Fruit fly (Drosophila melanogaster) whole organism, embryonic: ENCODE data around the gene Ostgamma.

Experiments
- Atf3 ChIP-seq: fragments of 200-800 bp; sonication (Bioruptor generic); optimal IDR thresholded peaks from 3 replicates; lab custom pipeline; 2016; ENCODE audit warnings: missing biosample characterization, missing genetic modification characterization
- Awh ChIP-seq: fragments of 200-800 bp; sonication (Bioruptor generic); IDR thresholded peaks from 2 replicates; pipeline ENCODE4, ENCODE4 v1.3.6; 2022; ENCODE audit warnings: missing biosample characterization, missing genetic modification characterization
- Blimp-1 ChIP-seq: fragments of 200-800 bp; sonication (Bioruptor generic); optimal IDR thresholded peaks from 3 replicates; lab custom pipeline; 2018; ENCODE audit warnings: missing biosample characterization, missing genetic modification characterization, mild to moderate bottlenecking, moderate library complexity, missing genetic modification reagents
- CG10209 ChIP-seq: fragments of 200-800 bp; sonication (Bioruptor generic); optimal IDR thresholded peaks from 3 replicates; lab custom pipeline; 2017; ENCODE audit warnings: missing biosample characterization, mild to moderate bottlenecking, missing genetic modification characterization, missing genetic modification reagents
- CG10543 ChIP-seq: fragments of 200-800 bp; sonication (Bioruptor generic); optimal IDR thresholded peaks from 3 replicates; lab custom pipeline; 2017; ENCODE audit warnings: missing biosample characterization, mild to moderate bottlenecking, missing genetic modification characterization, moderate library complexity
- CG12769 ChIP-seq: fragments of 200-800 bp; sonication (Bioruptor generic); optimal IDR thresholded peaks from 2 replicates; lab custom pipeline; 2019; ENCODE audit warnings: missing biosample characterization, mild to moderate bottlenecking, missing genetic modification characterization, moderate library complexity
- CG13287 ChIP-seq: fragments of 200-800 bp; sonication (Bioruptor generic); IDR thresholded peaks from 2 replicates; pipeline ENCODE4 v1.3.6; 2022; ENCODE audit warnings: missing biosample characterization, missing genetic modification characterization; ENCODE audit not compliant: partially characterized antibody
- CG13296 ChIP-seq: fragments of 200-800 bp; sonication (Bioruptor generic); optimal IDR thresholded peaks from 3 replicates; lab custom pipeline; 2018; ENCODE audit warnings: missing biosample characterization, mild to moderate bottlenecking, missing genetic modification characterization
- CG16813 ChIP-seq: fragments of 200-800 bp; sonication (Bioruptor generic); IDR thresholded peaks from 3 replicates; pipeline ENCODE4 v1.3.6; 2022; ENCODE audit warnings: missing biosample characterization, missing genetic modification characterization; ENCODE audit not compliant: partially characterized antibody
- CG18599 ChIP-seq: fragments of 200-800 bp; sonication (Bioruptor generic); optimal IDR thresholded peaks from 3 replicates; lab custom pipeline; 2017; ENCODE audit warnings: missing biosample characterization, missing genetic modification characterization, mild to moderate bottlenecking, moderate library complexity, missing genetic modification reagents
- CG2120 ChIP-seq: fragments of 200-800 bp; sonication (Bioruptor generic); optimal IDR thresholded peaks from 3 replicates; lab custom pipeline; 2016; ENCODE audit warnings: missing biosample characterization, missing genetic modification characterization
- CG2678 ChIP-seq: fragments of 200-800 bp; sonication (Bioruptor generic); optimal IDR thresholded peaks from 3 replicates; lab custom pipeline; 2019; ENCODE audit warnings: missing biosample characterization, mild to moderate bottlenecking, missing genetic modification characterization, moderate library complexity
- CG30403 ChIP-seq: fragments of 200-800 bp; sonication (Bioruptor generic); optimal IDR thresholded peaks from 3 replicates; lab custom pipeline; 2016; ENCODE audit warnings: missing biosample characterization, missing genetic modification characterization
- CG3163 ChIP-seq: fragments of 200-800 bp; sonication (Bioruptor generic); optimal IDR thresholded peaks from 3 replicates; lab custom pipeline; 2016; ENCODE audit warnings: missing biosample characterization, missing genetic modification characterization
- CG3281 ChIP-seq: fragments of 200-800 bp; sonication (Bioruptor generic); optimal IDR thresholded peaks from 3 replicates; lab custom pipeline; 2017; ENCODE audit warnings: missing biosample characterization, mild to moderate bottlenecking, missing genetic modification characterization
- CG4404 ChIP-seq: fragments of 200-800 bp; sonication (Bioruptor generic); IDR thresholded peaks from 2 replicates; pipeline ENCODE4 v1.3.6; 2022; ENCODE audit warnings: missing biosample characterization, missing genetic modification characterization
- CG5953 ChIP-seq: fragments of 200-800 bp; sonication (Bioruptor generic); IDR thresholded peaks from 2 replicates; pipeline ENCODE4 v1.3.6; 2022; ENCODE audit warnings: missing biosample characterization, missing genetic modification characterization
- CG6654 ChIP-seq: fragments of 200-800 bp; sonication (Bioruptor generic); optimal IDR thresholded peaks from 2 replicates; lab custom pipeline; 2017; ENCODE audit warnings: missing biosample characterization, mild to moderate bottlenecking, missing genetic modification characterization
- CG7556 ChIP-seq: fragments of 200-800 bp; sonication (Bioruptor generic); optimal IDR thresholded peaks from 2 replicates; lab custom pipeline; 2017; ENCODE audit warnings: missing biosample characterization, mild to moderate bottlenecking, missing genetic modification characterization
- CG7786 ChIP-seq: fragments of 200-800 bp; sonication (Bioruptor generic); optimal IDR thresholded peaks from 2 replicates; lab custom pipeline; 2016; ENCODE audit warnings: missing biosample characterization, missing genetic modification characterization
- CG7839 ChIP-seq: fragments of 200-800 bp; sonication (Bioruptor generic); optimal IDR thresholded peaks from 3 replicates; lab custom pipeline; 2018; ENCODE audit warnings: missing biosample characterization, mild to moderate bottlenecking, missing genetic modification characterization, moderate library complexity
- CG7928 ChIP-seq: fragments of 200-800 bp; sonication (Bioruptor generic); optimal IDR thresholded peaks from 2 replicates; lab custom pipeline; 2017; ENCODE audit warnings: missing biosample characterization, mild to moderate bottlenecking, missing genetic modification characterization
- CG9609 ChIP-seq: fragments of 200-800 bp; sonication (Bioruptor generic); optimal IDR thresholded peaks from 3 replicates; lab custom pipeline; 2016; ENCODE audit warnings: missing biosample characterization, missing genetic modification characterization
- CG9876 ChIP-seq: fragments of 200-800 bp; sonication (Bioruptor generic); optimal IDR thresholded peaks from 2 replicates; lab custom pipeline; 2016; ENCODE audit warnings: missing biosample characterization, missing genetic modification characterization
- CTCF ChIP-seq: fragments of 200-800 bp; sonication (Bioruptor generic); optimal IDR thresholded peaks from 2 replicates; lab custom pipeline; 2017; ENCODE audit warnings: missing biosample characterization, mild to moderate bottlenecking, missing genetic modification characterization, moderate library complexity
- D19A ChIP-seq: fragments of 200-800 bp; optimal IDR thresholded peaks from 3 replicates; lab custom pipeline; 2019; ENCODE audit warnings: missing biosample characterization, mild to moderate bottlenecking, missing genetic modification characterization, moderate library complexity
- Drgx ChIP-seq: fragments of 200-800 bp; sonication (Bioruptor generic); IDR thresholded peaks from 2 replicates; pipeline ENCODE4 v1.3.6; 2022; ENCODE audit warnings: missing biosample characterization, missing genetic modification characterization
- Fer1 ChIP-seq: fragments of 200-800 bp; sonication (Bioruptor generic); optimal IDR thresholded peaks from 2 replicates; lab custom pipeline; 2017; ENCODE audit warnings: missing biosample characterization, mild to moderate bottlenecking, missing genetic modification characterization
- Gug ChIP-seq: fragments of 200-800 bp; sonication (Bioruptor generic); IDR thresholded peaks from 4 replicates; pipeline ENCODE4 v1.3.6; 2022; ENCODE audit warnings: missing biosample characterization, missing genetic modification characterization
- Hand ChIP-seq: fragments of 200-800 bp; sonication (Bioruptor generic); optimal IDR thresholded peaks from 2 replicates; lab custom pipeline; 2017; ENCODE audit warnings: mild to moderate bottlenecking, missing biosample characterization, missing genetic modification reagents, missing genetic modification characterization
- Hr51 ChIP-seq, 2 experiments: fragments of 200-800 bp; sonication (Bioruptor generic); optimal IDR thresholded peaks; 2 replicates in 1 of 2; 3 replicates in 1 of 2; lab custom pipeline; 2016 to 2018; ENCODE audit warnings: missing biosample characterization in 2 of 2, missing genetic modification characterization in 2 of 2, mild to moderate bottlenecking in 1 of 2, moderate library complexity in 1 of 2
- Max ChIP-seq: fragments of 200-800 bp; sonication (Bioruptor generic); optimal IDR thresholded peaks from 2 replicates; lab custom pipeline; 2016; ENCODE audit warnings: missing biosample characterization, mild to moderate bottlenecking, missing genetic modification characterization
- Sox100B ChIP-seq: fragments of 200-800 bp; sonication (Bioruptor generic); optimal IDR thresholded peaks from 3 replicates; lab custom pipeline; 2018; ENCODE audit warnings: missing biosample characterization, mild to moderate bottlenecking, missing genetic modification characterization
- Trl ChIP-seq, 3 experiments: fragments of >200 bp in 2 of 3; fragments of 200-800 bp in 1 of 3; sonication (Bioruptor generic) in 1 of 3; optimal IDR thresholded peaks; 2 replicates in 1 of 3; 3 replicates in 2 of 3; lab custom pipeline; 2016 to 2017; ENCODE audit warnings: missing biosample characterization in 1 of 3, missing genetic modification characterization in 1 of 3
- ab ChIP-seq: fragments of 200-800 bp; sonication (Bioruptor generic); optimal IDR thresholded peaks from 2 replicates; lab custom pipeline; 2016; ENCODE audit warnings: missing biosample characterization, missing genetic modification characterization
- bowl ChIP-seq: fragments of 200-800 bp; sonication (Bioruptor generic); IDR thresholded peaks from 2 replicates; pipeline ENCODE4 v1.3.6; 2022; ENCODE audit warnings: missing biosample characterization, missing genetic modification characterization
- fd3F ChIP-seq: fragments of 200-800 bp; sonication (Bioruptor generic); optimal IDR thresholded peaks from 2 replicates; lab custom pipeline; 2018; ENCODE audit warnings: missing biosample characterization, mild to moderate bottlenecking, missing genetic modification characterization, moderate library complexity
- gem ChIP-seq: fragments of 200-800 bp; sonication (Bioruptor generic); optimal IDR thresholded peaks from 2 replicates; lab custom pipeline; 2019; ENCODE audit warnings: missing biosample characterization, mild to moderate bottlenecking, missing genetic modification characterization, moderate library complexity
- grau ChIP-seq: fragments of 200-800 bp; optimal IDR thresholded peaks from 3 replicates; lab custom pipeline; 2019; ENCODE audit warnings: missing biosample characterization, mild to moderate bottlenecking, missing genetic modification characterization, moderate library complexity
- hb ChIP-seq: fragments of 200-800 bp; sonication (Bioruptor generic); IDR thresholded peaks from 3 replicates; pipeline ENCODE4 v1.3.6; 2022; ENCODE audit warnings: missing biosample characterization, missing genetic modification characterization; ENCODE audit not compliant: partially characterized antibody
- ind ChIP-seq: fragments of 200-800 bp; sonication (Bioruptor generic); optimal IDR thresholded peaks from 3 replicates; lab custom pipeline; 2016; ENCODE audit warnings: missing biosample characterization, missing genetic modification characterization
- jigr1 ChIP-seq: fragments of 200-800 bp; sonication (Bioruptor generic); IDR thresholded peaks from 3 replicates; pipeline ENCODE4 v1.3.6; 2022; ENCODE audit warnings: missing biosample characterization, missing genetic modification characterization
- jumu ChIP-seq: fragments of 200-800 bp; sonication (Bioruptor generic); optimal IDR thresholded peaks from 3 replicates; lab custom pipeline; 2016; ENCODE audit warnings: missing biosample characterization, missing genetic modification characterization
- mld ChIP-seq: fragments of 200-800 bp; sonication (Bioruptor generic); IDR thresholded peaks from 3 replicates; pipeline ENCODE4 v1.3.6; 2022; ENCODE audit warnings: missing biosample characterization, missing genetic modification characterization; ENCODE audit not compliant: partially characterized antibody
- pros ChIP-seq: fragments of 200-800 bp; sonication (Bioruptor generic); optimal IDR thresholded peaks from 3 replicates; lab custom pipeline; 2019; ENCODE audit warnings: missing biosample characterization, mild to moderate bottlenecking, missing genetic modification characterization, moderate library complexity
- sima ChIP-seq: fragments of 200-800 bp; sonication (Bioruptor generic); optimal IDR thresholded peaks from 2 replicates; lab custom pipeline; 2016; ENCODE audit warnings: missing biosample characterization, missing genetic modification characterization
- vnd ChIP-seq: fragments of 200-800 bp; sonication (Bioruptor generic); IDR thresholded peaks from 3 replicates; pipeline ENCODE4 v1.3.6; 2022; ENCODE audit warnings: missing biosample characterization, missing genetic modification characterization; ENCODE audit not compliant: partially characterized antibody
- vvl ChIP-seq: fragments of 200-800 bp; sonication (Bioruptor generic); IDR thresholded peaks from 2 replicates; pipeline ENCODE4 v1.3.6; 2022; ENCODE audit warnings: missing biosample characterization, missing genetic modification characterization
- yki ChIP-seq: fragments of >200 bp; optimal IDR thresholded peaks from 3 replicates; lab custom pipeline; 2018

Gene Ostgamma

dm6 chr2L:8326414-8327271, 18.7 kb upstream of the Ostgamma start (continued):
- no peak for TF ChIP-seq Gug (GFP tag; lab: Robert Waterston, UW)
- TF ChIP-seq mld (GFP tag; lab: Robert Waterston, UW) = no peak
- TF ChIP-seq CG12769 (tag; lab: Kevin White, UChicago) = no peak
- TF ChIP-seq CG6654 (GFP tag; lab: Kevin White, UChicago) = no peak
- peak; percentile 61 for TF ChIP-seq gem
- TF ChIP-seq fd3F = no peak
- TF ChIP-seq CTCF (GFP tag; lab: Kevin White, UChicago) = peak; percentile 34
- peak; percentile 55; the same call in 1 of the 2 replicates for TF ChIP-seq vvl (GFP tag; lab: Robert Waterston, UW)
- no peak for TF ChIP-seq hb
- no peak for TF ChIP-seq Hand (GFP tag; lab: Kevin White, UChicago)
- peak; percentile 2 for TF ChIP-seq CG3281
- TF ChIP-seq CG9876 (GFP tag; lab: Kevin White, UChicago) = no peak
- no peak for TF ChIP-seq vnd (GFP tag; lab: Robert Waterston, UW)
- no peak for TF ChIP-seq Atf3 (GFP tag; lab: Kevin White, UChicago)
- no peak for TF ChIP-seq bowl (GFP tag; lab: Robert Waterston, UW)
- TF ChIP-seq CG7928 = no peak
- no peak for TF ChIP-seq CG9609 (GFP tag; lab: Kevin White, UChicago)
- TF ChIP-seq Blimp-1 (GFP tag; lab: Kevin White, UChicago) = peak; percentile 13
- TF ChIP-seq sima = no peak
- no peak for TF ChIP-seq CG5953 (GFP tag; lab: Robert Waterston, UW)
- TF ChIP-seq CG2120 = peak; percentile 15
- TF ChIP-seq Max (GFP tag; lab: Kevin White, UChicago) = no peak
- TF ChIP-seq Awh (GFP tag; lab: Robert Waterston, UW) = no peak
- TF ChIP-seq grau (tag; lab: Kevin White, UChicago) = peak; percentile 30
- TF ChIP-seq pros (GFP tag; lab: Kevin White, UChicago) = no peak
- TF ChIP-seq jumu = no peak
- peak; percentile 18 for TF ChIP-seq CG10209 (GFP tag; lab: Kevin White, UChicago)
- no peak for TF ChIP-seq CG3163 (GFP tag; lab: Kevin White, UChicago)
- TF ChIP-seq Drgx = 0 out of 2 replicates have a peak, but pooled peaks have one; percentile 35
- TF ChIP-seq CG4404 (GFP tag; lab: Robert Waterston, UW) = no peak
- TF ChIP-seq CG2678 (tag; lab: Kevin White, UChicago) = peak; percentile 59
- TF ChIP-seq CG7556 = peak; percentile 32
- peak; percentile 28 for TF ChIP-seq CG13296 (GFP tag; lab: Kevin White, UChicago)
- TF ChIP-seq yki = no peak
- TF ChIP-seq ab (GFP tag; lab: Kevin White, UChicago) = no peak
- TF ChIP-seq CG7786 (GFP tag; lab: Kevin White, UChicago) = no peak
- TF ChIP-seq D19A = no peak
- no peak for TF ChIP-seq CG16813 (GFP tag; lab: Robert Waterston, UW)
- TF ChIP-seq CG18599 (GFP tag; lab: Kevin White, UChicago) = peak; percentile 37
- no peak for TF ChIP-seq Sox100B (GFP tag; lab: Kevin White, UChicago)
- peak; percentile 8; the same call in 1 of the 2 replicates for TF ChIP-seq CG13287 (GFP tag; lab: Robert Waterston, UW)
- peak; percentile 41 for TF ChIP-seq CG7839
- TF ChIP-seq Trl (optimal IDR thresholded peaks at IDR 0.05; lab: Kevin White, UChicago) = no peak
- no peak for TF ChIP-seq Trl (GFP tag; optimal IDR thresholded peaks at IDR 0.05; lab: Kevin White, UChicago)
- TF ChIP-seq CG10543 (GFP tag; lab: Kevin White, UChicago) = no peak
- TF ChIP-seq Fer1 (GFP tag; lab: Kevin White, UChicago) = peak; percentile 25
- peak in 1 of 2 experiments; percentile 63 for TF ChIP-seq Hr51 (GFP tag; optimal IDR thresholded peaks at IDR 0.05; lab: Kevin White, UChicago)
- no peak for TF ChIP-seq ind (GFP tag; lab: Kevin White, UChicago)
- TF ChIP-seq jigr1 (GFP tag; lab: Robert Waterston, UW) = no peak
- TF ChIP-seq CG30403 = peak; percentile 25
